Worm (Caenorhabditis elegans): ENCODE measurements around the gene slc-25A18.1.

DNA sequence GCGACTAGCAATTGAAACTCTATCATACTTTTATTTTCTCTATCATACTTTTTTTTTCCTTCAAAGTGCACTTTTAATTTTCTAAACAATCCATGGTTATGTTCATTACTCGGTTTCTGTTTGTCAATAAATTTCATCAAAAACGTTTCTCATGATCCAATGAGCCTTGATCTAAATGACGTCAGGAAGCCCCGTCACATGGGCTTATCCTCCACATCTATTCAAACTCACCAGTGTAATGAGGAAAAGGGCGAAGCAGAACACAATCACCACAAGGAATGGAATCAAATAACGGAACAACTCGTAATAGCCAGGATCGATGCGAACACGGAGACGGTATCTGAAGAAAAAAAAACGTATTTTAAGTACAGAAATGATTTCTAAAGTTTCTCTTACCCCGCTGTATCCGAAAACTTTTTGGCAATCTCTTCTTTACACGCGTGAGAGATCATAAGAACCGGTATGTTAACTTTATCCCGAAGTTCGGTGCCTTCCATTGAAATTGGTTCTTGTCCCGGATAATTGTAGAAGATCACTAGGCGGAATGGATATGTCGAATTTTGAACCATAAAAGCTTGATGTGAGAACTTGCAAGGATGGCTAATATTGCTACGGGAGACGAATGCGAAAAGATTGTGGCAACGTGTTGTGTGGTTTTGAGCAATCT, 35.4 kb upstream of the slc-25A18.1 start:
- TF ChIP-seq fkh-8 (tag; optimal IDR thresholded peaks at IDR 0.05) (no peak), lsy-2 (tag; optimal IDR thresholded peaks at IDR 0.05) (peak in 1 of 2 experiments; percentile 12), blmp-1 (tag; optimal IDR thresholded peaks at IDR 0.05) (no peak), skn-1 (tag; optimal IDR thresholded peaks at IDR 0.05) (no peak), pax-3 (tag; optimal IDR thresholded peaks at IDR 0.05) (no peak), nhr-11 (tag; optimal IDR thresholded peaks at IDR 0.05) (no peak), pag-3 (tag; optimal IDR thresholded peaks at IDR 0.05; ENCODE audit: borderline replicate concordance, insufficient read depth) (no peak), dpl-1 (GFP tag; optimal IDR thresholded peaks at IDR 0.05) (no peak), nhr-71 (tag; optimal IDR thresholded peaks at IDR 0.05) (peak; percentile 65), ztf-4 (tag; optimal IDR thresholded peaks at IDR 0.05) (no peak), nhr-28 (tag; optimal IDR thresholded peaks at IDR 0.05) (no peak)
